Fruit fly (Drosophila melanogaster) whole organism, pupa: ENCODE measurements around the gene Sur.

Experiments used
- CG10348 ChIP-seq: fragments of 200-800 bp; sonication (Bioruptor generic); IDR thresholded peaks from 2 replicates; pipeline ENCODE4 v1.3.6; 2022; ENCODE audit warnings: missing biosample characterization, missing genetic modification characterization
- CG12605 ChIP-seq: fragments of 200-800 bp; sonication (Bioruptor generic); IDR thresholded peaks from 2 replicates; pipeline ENCODE4 v1.3.6; 2022; ENCODE audit warnings: missing biosample characterization, missing genetic modification characterization
- CG14655 ChIP-seq: fragments of 200-800 bp; sonication (Bioruptor generic); optimal IDR thresholded peaks from 3 replicates; lab custom pipeline; 2017; ENCODE audit warnings: mild to moderate bottlenecking, missing biosample characterization, missing genetic modification reagents, missing genetic modification characterization
- CG15710 ChIP-seq: fragments of 200-800 bp; sonication (Bioruptor generic); optimal IDR thresholded peaks from 2 replicates; lab custom pipeline; 2018; ENCODE audit warnings: missing biosample characterization, mild to moderate bottlenecking, missing genetic modification characterization, moderate library complexity
- CG17806 ChIP-seq: fragments of 200-800 bp; sonication (Bioruptor generic); optimal IDR thresholded peaks from 2 replicates; lab custom pipeline; 2018; ENCODE audit warnings: missing biosample characterization, mild to moderate bottlenecking, missing genetic modification characterization, moderate library complexity
- CG32121 ChIP-seq: fragments of 200-800 bp; sonication (Bioruptor generic); IDR thresholded peaks from 2 replicates; pipeline ENCODE4 v1.3.6; 2022; ENCODE audit warnings: missing biosample characterization, missing genetic modification characterization
- CG34367 ChIP-seq: fragments of 200-800 bp; sonication (Bioruptor generic); optimal IDR thresholded peaks from 2 replicates; lab custom pipeline; 2018; ENCODE audit warnings: missing biosample characterization, mild to moderate bottlenecking, missing genetic modification characterization
- CG4496 ChIP-seq: fragments of 200-800 bp; sonication (Bioruptor generic); IDR thresholded peaks from 3 replicates; pipeline ENCODE4 v1.3.6; 2022; ENCODE audit warnings: missing biosample characterization, missing genetic modification characterization
- CG8159 ChIP-seq: fragments of 200-800 bp; sonication (Bioruptor generic); optimal IDR thresholded peaks from 3 replicates; lab custom pipeline; 2018; ENCODE audit warnings: missing biosample characterization, mild to moderate bottlenecking, missing genetic modification characterization, moderate library complexity
- CG8301 ChIP-seq: fragments of 200-800 bp; sonication (Bioruptor generic); optimal IDR thresholded peaks from 2 replicates; lab custom pipeline; 2018; ENCODE audit warnings: missing biosample characterization, mild to moderate bottlenecking, missing genetic modification characterization
- CG9948 ChIP-seq: fragments of 200-800 bp; sonication (Bioruptor generic); optimal IDR thresholded peaks from 2 replicates; lab custom pipeline; 2018; ENCODE audit warnings: missing biosample characterization, mild to moderate bottlenecking, missing genetic modification characterization, moderate library complexity
- D1 ChIP-seq: fragments of 200-800 bp; sonication (Bioruptor generic); optimal IDR thresholded peaks from 2 replicates; lab custom pipeline; 2018; ENCODE audit warnings: missing biosample characterization, mild to moderate bottlenecking, missing genetic modification characterization, moderate library complexity
- EcR ChIP-seq: fragments of 200-800 bp; sonication (Bioruptor generic); optimal IDR thresholded peaks from 3 replicates; lab custom pipeline; 2019; ENCODE audit warnings: missing biosample characterization, missing genetic modification characterization, mild to moderate bottlenecking, moderate library complexity, missing genetic modification reagents
- Ets98B ChIP-seq: fragments of 200-800 bp; sonication (Bioruptor generic); IDR thresholded peaks from 2 replicates; pipeline ENCODE4 v1.3.6; 2022; ENCODE audit warnings: missing biosample characterization, missing genetic modification characterization
- Pif1A ChIP-seq: fragments of 200-800 bp; sonication (Bioruptor generic); optimal IDR thresholded peaks from 3 replicates; lab custom pipeline; 2016; ENCODE audit warnings: missing biosample characterization, missing genetic modification characterization
- Pif1B ChIP-seq: fragments of 200-800 bp; sonication (Bioruptor generic); optimal IDR thresholded peaks from 3 replicates; lab custom pipeline; 2016; ENCODE audit warnings: missing biosample characterization, missing genetic modification characterization
- Snoo ChIP-seq: fragments of 200-800 bp; sonication (Bioruptor generic); optimal IDR thresholded peaks from 3 replicates; lab custom pipeline; 2017; ENCODE audit warnings: missing biosample characterization, mild to moderate bottlenecking, missing genetic modification characterization, inconsistent platforms
- fd96Ca ChIP-seq: fragments of 200-800 bp; sonication (Bioruptor generic); IDR thresholded peaks from 3 replicates; pipeline ENCODE4 v1.3.6; 2022; ENCODE audit warnings: missing biosample characterization, missing genetic modification characterization
- gl ChIP-seq: fragments of 200-800 bp; sonication (Bioruptor generic); optimal IDR thresholded peaks from 2 replicates; lab custom pipeline; 2018; ENCODE audit warnings: missing biosample characterization, mild to moderate bottlenecking, missing genetic modification characterization

Sur gene

DNA sequence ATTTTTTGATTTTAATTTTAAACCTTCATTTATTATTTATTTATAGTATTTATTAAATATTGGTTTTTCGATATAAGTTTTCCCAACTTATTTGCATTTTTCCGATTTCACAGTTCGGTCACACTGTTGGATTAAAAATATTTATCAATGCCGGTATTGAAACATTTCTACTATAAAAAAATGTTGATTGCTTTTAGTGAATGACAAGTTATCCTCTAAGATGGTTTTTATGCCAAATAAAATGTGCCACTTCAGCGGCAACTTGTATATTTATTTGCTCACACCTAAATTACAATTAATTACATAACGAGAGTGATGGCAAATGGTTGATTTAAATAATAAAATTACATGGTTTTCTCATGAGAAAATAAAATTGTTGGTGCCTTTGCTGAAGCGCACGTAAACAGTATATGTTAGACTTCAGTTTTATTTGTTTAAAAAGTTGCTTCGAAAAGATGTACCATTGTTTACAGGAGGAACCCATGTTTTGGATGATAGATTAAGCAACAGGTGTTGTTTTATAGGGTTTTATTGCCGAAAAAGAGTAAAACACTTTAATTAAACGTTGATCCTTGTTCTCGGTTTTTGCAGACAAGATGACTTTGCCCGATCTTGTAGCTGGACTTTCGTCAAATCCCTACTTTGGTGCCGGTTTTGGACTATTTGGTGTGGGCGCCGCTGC lies 23.8 kb upstream of the Sur start, which contains the start of gene Bcs1:
TSS of gene Bcs1 (plus strand) at position 108 of the 682 bp plus-strand sequence.
- no peak for TF ChIP-seq CG9948 (tag; lab: Kevin White, UChicago)
- TF ChIP-seq D1 (tag; lab: Kevin White, UChicago) = peak; percentile 25

DNA sequence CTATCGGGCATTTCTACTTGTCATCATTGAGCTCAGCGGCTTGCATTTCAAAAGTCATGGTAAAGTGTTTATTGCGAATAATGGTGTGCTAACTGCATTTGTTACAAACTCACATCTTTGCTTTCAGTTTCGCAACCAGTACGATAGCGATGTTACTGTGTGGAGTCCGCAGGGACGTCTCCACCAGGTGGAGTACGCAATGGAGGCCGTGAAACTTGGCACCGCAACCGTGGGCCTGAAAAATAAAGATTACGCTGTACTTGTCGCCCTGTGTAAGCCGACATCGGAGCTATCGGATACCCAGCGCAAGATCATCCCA lies 22.4 kb upstream of the Sur start:
- TF ChIP-seq Snoo (tag; lab: Kevin White, UChicago) (no peak), Pif1B (GFP tag; lab: Kevin White, UChicago) (no peak), Pif1A (GFP tag; lab: Kevin White, UChicago) (no peak), CG17806 (no peak), D1 (tag; lab: Kevin White, UChicago) (no peak), CG8159 (tag; lab: Kevin White, UChicago) (no peak), CG4496 (no peak), CG14655 (GFP tag; lab: Kevin White, UChicago) (no peak), fd96Ca (no peak), EcR (GFP tag; lab: Kevin White, UChicago) (no peak)

DNA sequence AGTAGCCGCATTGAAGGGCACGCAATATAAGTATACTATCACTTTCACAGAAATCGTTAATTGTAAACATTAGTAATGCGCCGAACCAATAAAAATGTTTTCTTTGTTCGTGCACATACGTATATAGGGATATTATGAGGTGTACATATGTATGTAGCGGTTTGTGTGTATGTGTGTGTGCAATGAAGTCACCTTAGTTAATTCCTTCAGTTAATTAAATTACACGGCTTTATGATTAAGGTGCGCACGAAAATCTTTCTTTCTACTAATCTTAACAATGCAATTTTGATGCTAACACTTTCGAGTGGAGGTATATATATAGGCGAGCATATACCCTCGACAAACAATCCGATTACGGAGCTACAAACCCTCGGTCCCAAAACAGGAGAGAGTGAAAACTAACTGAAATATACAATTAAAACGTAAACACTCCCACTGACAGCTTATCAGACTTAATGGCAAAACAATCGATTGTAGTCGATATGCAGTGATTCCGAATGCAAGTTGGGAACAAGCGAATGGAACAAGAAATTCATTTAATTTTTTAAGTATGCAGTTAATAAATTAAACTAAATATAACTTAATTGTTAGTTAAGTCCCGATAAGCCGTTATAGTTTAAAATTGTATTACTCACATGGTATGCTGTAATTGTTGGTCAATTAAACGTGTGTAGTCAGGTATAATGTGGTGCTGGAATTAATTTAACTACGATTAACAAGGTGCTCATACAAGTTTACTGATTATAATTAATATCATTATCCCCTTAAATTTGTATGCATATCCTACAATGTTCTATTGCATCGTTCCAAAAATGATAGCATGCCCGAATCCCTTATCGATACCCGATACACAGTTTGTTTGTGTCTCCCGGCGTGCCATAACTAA lies 21.8 kb upstream of the Sur start, which contains the start of the genes Npc1a and Prosalpha6:
TSS of gene Npc1a (minus strand) at position 716 of the 886 bp plus-strand sequence.
TSS of gene Prosalpha6 (plus strand) at position 851 of the 886 bp plus-strand sequence.
- TF ChIP-seq Pif1B (GFP tag; lab: Kevin White, UChicago) (no peak), CG8159 (tag; lab: Kevin White, UChicago) (no peak), EcR (GFP tag; lab: Kevin White, UChicago) (no peak), CG15710 (tag; lab: Kevin White, UChicago) (peak; percentile 31)

DNA sequence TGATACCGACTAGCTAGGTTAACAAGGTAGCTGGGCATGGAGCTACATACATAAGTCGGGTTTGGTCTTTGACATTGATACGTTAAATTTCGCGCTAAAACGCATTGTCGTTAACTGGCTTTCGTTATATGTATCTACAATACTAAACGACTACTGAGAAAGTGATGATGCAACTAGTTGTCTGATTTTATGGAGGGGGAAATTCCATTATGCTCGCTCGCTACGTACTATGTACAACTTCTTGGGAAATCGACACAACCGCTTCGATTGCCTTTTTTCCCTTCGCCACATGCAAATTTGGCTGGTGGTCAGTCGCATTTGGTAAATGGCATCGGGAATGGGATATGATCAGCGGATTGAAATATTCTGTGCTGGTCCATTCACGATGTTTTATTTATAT lies 21.1 kb upstream of the Sur start:
- no peak for TF ChIP-seq Pif1A (GFP tag; lab: Kevin White, UChicago)
- no peak for TF ChIP-seq gl (tag; lab: Kevin White, UChicago)
- TF ChIP-seq CG17806 = no peak
- TF ChIP-seq CG15710 (tag; lab: Kevin White, UChicago) = no peak
- TF ChIP-seq CG32121 = no peak
- TF ChIP-seq Ets98B (GFP tag; lab: Robert Waterston, UW) = no peak
- TF ChIP-seq Pif1B (GFP tag; lab: Kevin White, UChicago) = no peak
- TF ChIP-seq Snoo (tag; lab: Kevin White, UChicago) = no peak
- no peak for TF ChIP-seq CG8159 (tag; lab: Kevin White, UChicago)
- no peak for TF ChIP-seq CG12605 (GFP tag; lab: Robert Waterston, UW)
- TF ChIP-seq CG4496 = no peak

DNA sequence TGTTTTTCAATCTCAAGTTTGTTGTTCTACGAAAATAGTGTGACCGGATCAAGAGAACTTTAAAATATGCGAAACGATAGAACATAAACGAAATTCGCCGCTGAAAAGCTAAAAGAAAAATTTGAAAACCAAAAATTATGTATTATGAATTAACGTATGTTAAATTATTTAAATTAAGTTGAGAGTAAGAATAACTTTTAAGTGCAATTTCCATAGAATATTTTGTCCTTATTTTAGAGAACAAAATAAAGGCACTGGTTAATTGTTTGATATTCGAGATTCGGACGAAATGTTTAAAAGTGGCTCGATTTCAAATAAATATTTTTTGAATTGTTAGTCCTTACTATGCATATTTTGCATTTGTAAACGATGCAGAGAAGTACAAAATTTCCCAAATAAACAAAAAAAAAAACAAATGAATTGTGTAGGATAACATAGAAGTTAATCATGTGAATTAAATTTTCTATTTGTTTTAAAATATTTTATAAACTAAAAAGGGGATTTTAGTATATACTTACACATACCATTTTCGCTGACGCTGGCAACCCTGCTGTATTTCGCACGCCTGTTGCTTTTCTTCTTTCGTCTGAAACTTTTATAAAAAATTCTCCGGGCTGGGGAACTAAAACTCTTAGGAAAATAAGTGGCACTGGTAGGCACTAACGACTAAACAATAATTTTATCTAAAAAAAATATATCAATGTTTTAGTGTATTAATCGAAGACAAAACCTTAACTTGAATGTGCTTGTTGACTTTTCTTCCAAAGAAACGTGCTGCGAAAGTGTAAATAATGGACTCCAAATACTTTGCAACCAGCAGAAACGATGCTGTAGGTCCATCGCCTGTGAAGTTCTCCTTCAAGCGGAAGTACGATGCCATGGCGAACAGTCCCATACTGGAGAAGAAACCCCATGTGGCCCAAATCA lies 12.0 kb upstream of the Sur start, which contains the start of the genes CG5727 and ath:
TSS of gene CG5727 (minus strand) at position 51 of the 927 bp plus-strand sequence.
TSS of gene ath (plus strand) at position 513 of the 927 bp plus-strand sequence.
- peak; percentile 10 for TF ChIP-seq CG17806
- TF ChIP-seq CG8301 (tag; lab: Kevin White, UChicago) = no peak

DNA sequence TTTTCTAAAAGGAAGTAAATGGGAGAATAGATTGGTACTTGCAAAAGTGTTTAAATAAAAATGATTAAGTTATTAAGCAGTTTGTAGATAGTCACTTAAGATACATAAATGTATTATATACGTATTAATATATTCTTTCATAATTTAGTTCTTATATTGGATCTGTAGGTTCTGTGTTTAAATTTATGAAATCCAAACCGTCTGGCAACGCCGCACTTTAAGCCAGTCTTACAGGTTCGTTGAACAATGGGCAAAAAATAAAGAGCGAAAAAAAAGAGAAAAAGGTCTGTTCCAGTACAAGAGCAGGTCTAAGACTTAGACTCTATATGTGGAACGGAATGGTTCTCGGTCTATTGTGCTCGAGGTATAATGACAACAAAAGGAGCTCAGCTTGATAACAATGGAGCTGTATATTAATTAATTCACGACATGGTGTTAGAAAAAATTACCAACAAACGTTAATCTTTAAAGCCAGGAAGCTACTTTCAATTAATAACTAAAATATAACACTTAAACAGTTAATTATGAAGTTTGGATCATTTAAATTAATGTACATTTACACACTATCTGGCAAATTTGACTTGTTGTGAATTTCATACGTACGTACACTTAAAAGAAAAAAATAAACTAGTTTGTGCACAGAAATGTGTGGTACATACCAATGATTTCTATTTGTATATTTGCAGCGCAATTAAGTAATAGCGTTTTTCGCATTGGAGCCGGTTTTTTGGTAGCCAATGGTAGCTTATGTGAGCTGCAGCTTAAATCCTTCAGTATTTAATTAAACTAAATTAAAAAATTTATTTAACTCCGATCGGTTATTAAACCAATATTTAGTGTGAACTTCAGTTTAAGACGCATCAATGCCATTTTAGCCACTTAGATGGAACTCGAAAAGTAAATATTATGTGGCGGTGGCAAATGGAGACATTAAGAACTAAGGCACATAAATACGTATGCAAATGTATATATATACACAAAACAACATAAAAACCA lies 10.2 kb upstream of the Sur start, which contains the start of gene CG5731:
TSS of gene CG5731 (minus strand) at position 946 of the 996 bp plus-strand sequence.
- no peak for TF ChIP-seq Pif1B (GFP tag; lab: Kevin White, UChicago)
- no peak for TF ChIP-seq Ets98B (GFP tag; lab: Robert Waterston, UW)
- TF ChIP-seq CG34367 (tag; lab: Kevin White, UChicago) = no peak
- TF ChIP-seq EcR (GFP tag; lab: Kevin White, UChicago) = peak; percentile 64
- no peak for TF ChIP-seq gl (tag; lab: Kevin White, UChicago)
- TF ChIP-seq CG10348 (GFP tag; lab: Robert Waterston, UW) = no peak
- 0 out of 2 replicates have a peak, but pooled peaks have one; percentile 16 for TF ChIP-seq CG32121
- no peak for TF ChIP-seq fd96Ca
- TF ChIP-seq D1 (tag; lab: Kevin White, UChicago) = no peak
- no peak for TF ChIP-seq CG17806
- TF ChIP-seq CG12605 (GFP tag; lab: Robert Waterston, UW) = 0 out of 2 replicates have a peak, but pooled peaks have one; percentile 21
